ENCODE assay signal across 4 worm cellular contexts in the genomic region with DNA sequence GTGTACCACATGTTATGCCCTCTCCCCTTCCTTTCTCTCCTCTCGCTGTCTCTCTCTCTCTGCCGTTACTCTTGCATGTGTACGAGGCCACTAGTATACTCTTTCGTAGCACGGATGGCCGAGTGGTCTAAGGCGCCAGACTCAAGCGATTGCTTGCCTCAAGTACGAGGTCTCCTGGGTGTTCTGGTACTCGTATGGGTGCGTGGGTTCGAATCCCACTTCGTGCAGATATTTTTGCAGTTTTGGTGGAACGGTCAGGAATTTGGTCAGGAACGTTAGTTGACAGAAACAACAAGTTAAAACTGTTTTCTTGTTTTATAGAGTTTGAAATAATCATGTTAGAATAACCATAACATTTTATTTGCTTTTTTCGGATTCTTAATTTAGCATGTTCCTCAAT.
A peak's percentile ranks its signal among the peaks of the same experiment; 100 is the strongest.
TF ChIP-seq lines count a peak whose summit lies in the region.

No protein-coding gene starts in this region.

TF ChIP-seq in whole organism, L2 larva, 48 proteins besides CTCF, POLR2A, EP300 and RAD21 (continues in another document):
- TF ChIP-seq sem-4 (tag; optimal IDR thresholded peaks at IDR 0.05; lab: Kevin White, UChicago) (peak; percentile 52), elt-3 (tag; optimal IDR thresholded peaks at IDR 0.05; lab: Kevin White, UChicago) (no peak), skn-1 (tag; optimal IDR thresholded peaks at IDR 0.05; lab: Kevin White, UChicago) (no peak), Y55F3AM.14 (GFP tag; optimal IDR thresholded peaks at IDR 0.05; lab: Kevin White, UChicago) (peak; percentile 80), unc-55 (GFP tag; optimal IDR thresholded peaks at IDR 0.05; lab: Kevin White, UChicago) (peak; percentile 69), blmp-1 (tag; optimal IDR thresholded peaks at IDR 0.05; lab: Kevin White, UChicago; ENCODE audit: insufficient read depth) (peak; percentile 12), F13H6.1 (tag; optimal IDR thresholded peaks at IDR 0.05; lab: Kevin White, UChicago) (peak; percentile 86), ama-1 (optimal IDR thresholded peaks at IDR 0.05; lab: Kevin White, UChicago) (peak; percentile 34), sma-9 (GFP tag; optimal IDR thresholded peaks at IDR 0.05; lab: Kevin White, UChicago) (peak; percentile 94), sma-9 (tag; optimal IDR thresholded peaks at IDR 0.05; lab: Kevin White, UChicago) (no peak), unc-39 (tag; optimal IDR thresholded peaks at IDR 0.05; lab: Kevin White, UChicago) (peak; percentile 18), nhr-23 (tag; optimal IDR thresholded peaks at IDR 0.05; lab: Kevin White, UChicago) (no peak), nhr-77 (tag; optimal IDR thresholded peaks at IDR 0.05; lab: Kevin White, UChicago) (peak; percentile 20), egl-27 (tag; optimal IDR thresholded peaks at IDR 0.05; lab: Kevin White, UChicago) (peak; percentile 84), mdl-1 (tag; optimal IDR thresholded peaks at IDR 0.05; lab: Kevin White, UChicago) (peak in 1 of 2 experiments; percentile 2), sma-3 (GFP tag; optimal IDR thresholded peaks at IDR 0.05; lab: Kevin White, UChicago) (peak; percentile 86), ztf-1 (GFP tag; conservative IDR thresholded peaks at IDR 0.05; lab: Robert Waterston, UW) (no peak), aly-2 (tag; optimal IDR thresholded peaks at IDR 0.05; lab: Kevin White, UChicago) (no peak), ceh-82 (tag; optimal IDR thresholded peaks at IDR 0.05; lab: Kevin White, UChicago) (peak; percentile 18), lsy-2 (tag; optimal IDR thresholded peaks at IDR 0.05; lab: Kevin White, UChicago) (peak; percentile 60 to 65), ztf-4 (tag; optimal IDR thresholded peaks at IDR 0.05; lab: Kevin White, UChicago) (peak; percentile 21), crh-2 (tag; optimal IDR thresholded peaks at IDR 0.05; lab: Kevin White, UChicago) (peak; percentile 85)

TF ChIP-seq in whole organism, L4 larva, 104 proteins besides CTCF, POLR2A, EP300 and RAD21 (continues in another document):
- TF ChIP-seq cey-2 (tag; optimal IDR thresholded peaks at IDR 0.05; lab: Kevin White, UChicago; ENCODE audit: borderline replicate concordance, insufficient read depth) (no peak), mdl-1 (tag; optimal IDR thresholded peaks at IDR 0.05; lab: Kevin White, UChicago) (peak; percentile 10 to 80), nhr-28 (tag; optimal IDR thresholded peaks at IDR 0.05; lab: Kevin White, UChicago) (peak; percentile 65), saeg-2 (GFP tag; IDR thresholded peaks at IDR 0.05; lab: Robert Waterston, UW) (peak; percentile 90), attf-4 (tag; optimal IDR thresholded peaks at IDR 0.05; lab: Kevin White, UChicago) (peak; percentile 23), ztf-11 (tag; optimal IDR thresholded peaks at IDR 0.05; lab: Kevin White, UChicago) (no peak), mxl-2 (GFP tag; conservative IDR thresholded peaks at IDR 0.05; lab: Robert Waterston, UW) (peak; percentile 88), pha-4 (GFP tag; IDR thresholded peaks at IDR 0.05; lab: Robert Waterston, UW) (peak; percentile 96), pha-4 (tag; optimal IDR thresholded peaks at IDR 0.05; lab: Kevin White, UChicago) (peak; percentile 5), arid-1 (GFP tag; conservative IDR thresholded peaks at IDR 0.05; lab: Robert Waterston, UW) (peak; percentile 95), lin-39 (tag; optimal IDR thresholded peaks at IDR 0.05; lab: Kevin White, UChicago) (no peak), nhr-41 (GFP tag; IDR thresholded peaks at IDR 0.05; lab: Robert Waterston, UW) (peak; percentile 98), fos-1 (tag; optimal IDR thresholded peaks at IDR 0.05; lab: Kevin White, UChicago) (no peak), lin-15B (tag; optimal IDR thresholded peaks at IDR 0.05; lab: Kevin White, UChicago) (no peak), ZK546.5 (tag; optimal IDR thresholded peaks at IDR 0.05; lab: Kevin White, UChicago) (peak in 1 of 2 experiments; percentile 35), dpl-1 (GFP tag; optimal IDR thresholded peaks at IDR 0.05; lab: Kevin White, UChicago) (peak; percentile 38), Y5F2A.4 (GFP tag; optimal IDR thresholded peaks at IDR 0.05; lab: Kevin White, UChicago) (peak; percentile 90), zag-1 (tag; optimal IDR thresholded peaks at IDR 0.05; lab: Kevin White, UChicago) (no peak), lsy-2 (tag; optimal IDR thresholded peaks at IDR 0.05; lab: Kevin White, UChicago) (peak in 1 of 2 experiments; percentile 78), spr-3 (GFP tag; optimal IDR thresholded peaks at IDR 0.05; lab: Kevin White, UChicago) (peak; percentile 92), spr-1 (tag; optimal IDR thresholded peaks at IDR 0.05; lab: Kevin White, UChicago) (peak; percentile 90), aha-1 (tag; lab: Kevin White, UChicago) (peak; percentile 97)

TF ChIP-seq in whole organism, late embryonic, 69 proteins besides CTCF, POLR2A, EP300 and RAD21 (continues in another document):
- peak; percentile 99 for TF ChIP-seq elt-2 (tag; optimal IDR thresholded peaks at IDR 0.05; lab: Kevin White, UChicago)
- TF ChIP-seq npax-4 (tag; optimal IDR thresholded peaks at IDR 0.05; lab: Kevin White, UChicago), result peak; percentile 97
- TF ChIP-seq ceh-22 (tag; optimal IDR thresholded peaks at IDR 0.05; lab: Kevin White, UChicago), result peak; percentile 82
- peak; percentile 92 for TF ChIP-seq elt-4 (tag; optimal IDR thresholded peaks at IDR 0.05; lab: Kevin White, UChicago)
- peak; percentile 95 for TF ChIP-seq ceh-48 (tag; optimal IDR thresholded peaks at IDR 0.05; lab: Kevin White, UChicago)
- TF ChIP-seq K09A11.1 (tag; optimal IDR thresholded peaks at IDR 0.05; lab: Kevin White, UChicago; ENCODE audit: insufficient read depth), result peak; percentile 93
- peak; percentile 94 for TF ChIP-seq mec-3 (tag; optimal IDR thresholded peaks at IDR 0.05; lab: Kevin White, UChicago; ENCODE audit: borderline replicate concordance)
- TF ChIP-seq odd-2 (tag; optimal IDR thresholded peaks at IDR 0.05; lab: Kevin White, UChicago), result peak; percentile 85
- TF ChIP-seq ref-2 (tag; optimal IDR thresholded peaks at IDR 0.05; lab: Kevin White, UChicago), result peak; percentile 98
- peak; percentile 98 for TF ChIP-seq dmd-4 (tag; optimal IDR thresholded peaks at IDR 0.05; lab: Kevin White, UChicago; ENCODE audit: borderline replicate concordance)
- peak; percentile 98 for TF ChIP-seq ceh-45 (GFP tag; IDR thresholded peaks at IDR 0.05; lab: Robert Waterston, UW)
- no peak for TF ChIP-seq ama-1 (optimal IDR thresholded peaks at IDR 0.05; lab: Kevin White, UChicago)
- peak; percentile 96 for TF ChIP-seq ceh-31 (tag; optimal IDR thresholded peaks at IDR 0.05; lab: Kevin White, UChicago)
- TF ChIP-seq ets-4 (tag; optimal IDR thresholded peaks at IDR 0.05; lab: Kevin White, UChicago), result peak; percentile 93
- TF ChIP-seq ceh-2 (tag; optimal IDR thresholded peaks at IDR 0.05; lab: Kevin White, UChicago), result peak; percentile 98
- TF ChIP-seq madf-2 (tag; optimal IDR thresholded peaks at IDR 0.05; lab: Kevin White, UChicago), result peak; percentile 98
- TF ChIP-seq ceh-14 (tag; optimal IDR thresholded peaks at IDR 0.05; lab: Kevin White, UChicago), result peak; percentile 98
- TF ChIP-seq fkh-6 (tag; optimal IDR thresholded peaks at IDR 0.05; lab: Kevin White, UChicago), result peak; percentile 97
- peak; percentile 97 for TF ChIP-seq pag-3 (tag; optimal IDR thresholded peaks at IDR 0.05; lab: Kevin White, UChicago; ENCODE audit: borderline replicate concordance)
- peak; percentile 98 for TF ChIP-seq ceh-19 (GFP tag; optimal IDR thresholded peaks at IDR 0.05; lab: Kevin White, UChicago)
- TF ChIP-seq nhr-232 (tag; optimal IDR thresholded peaks at IDR 0.05; lab: Kevin White, UChicago), result peak; percentile 98
- peak; percentile 98 for TF ChIP-seq ztf-16 (tag; optimal IDR thresholded peaks at IDR 0.05; lab: Kevin White, UChicago)
- peak; percentile 95 for TF ChIP-seq lin-11 (tag; optimal IDR thresholded peaks at IDR 0.05; lab: Kevin White, UChicago)

TF ChIP-seq in whole organism, mixed stage, embryonic, 35 proteins besides CTCF, POLR2A, EP300 and RAD21 (continues in another document):
- peak; percentile 99 for TF ChIP-seq sptf-1 (tag; optimal IDR thresholded peaks at IDR 0.05; lab: Kevin White, UChicago)
- peak; percentile 97 for TF ChIP-seq sem-2 (GFP tag; optimal IDR thresholded peaks at IDR 0.05; lab: Kevin White, UChicago)
- TF ChIP-seq snpc-4 (tag; optimal IDR thresholded peaks at IDR 0.05; lab: Kevin White, UChicago), result no peak
- peak; percentile 88 for TF ChIP-seq nhr-28 (tag; optimal IDR thresholded peaks at IDR 0.05; lab: Kevin White, UChicago)
- peak; percentile 96 for TF ChIP-seq flh-1 (GFP tag; optimal IDR thresholded peaks at IDR 0.05; lab: Kevin White, UChicago)
- peak; percentile 49 for TF ChIP-seq nhr-237 (tag; optimal IDR thresholded peaks at IDR 0.05; lab: Kevin White, UChicago)
- TF ChIP-seq ceh-39 (tag; optimal IDR thresholded peaks at IDR 0.05; lab: Kevin White, UChicago), result peak; percentile 55
- TF ChIP-seq unc-39 (tag; optimal IDR thresholded peaks at IDR 0.05; lab: Kevin White, UChicago), result peak; percentile 97
- peak; percentile 100 for TF ChIP-seq mls-2 (tag; optimal IDR thresholded peaks at IDR 0.05; lab: Kevin White, UChicago)
- TF ChIP-seq M03D4.4 (tag; optimal IDR thresholded peaks at IDR 0.05; lab: Kevin White, UChicago), result peak; percentile 98
- TF ChIP-seq lsy-2 (tag; optimal IDR thresholded peaks at IDR 0.05; lab: Kevin White, UChicago), result peak; percentile 34
- TF ChIP-seq elt-1 (tag; optimal IDR thresholded peaks at IDR 0.05; lab: Kevin White, UChicago; ENCODE audit: borderline replicate concordance, insufficient read depth), result peak; percentile 37
- TF ChIP-seq nhr-2 (tag; optimal IDR thresholded peaks at IDR 0.05; lab: Kevin White, UChicago), result peak; percentile 44
- TF ChIP-seq unc-120 (tag; optimal IDR thresholded peaks at IDR 0.05; lab: Kevin White, UChicago; ENCODE audit: poor library complexity, severe bottlenecking), result peak; percentile 99
- TF ChIP-seq blmp-1 (tag; optimal IDR thresholded peaks at IDR 0.05; lab: Kevin White, UChicago), result peak; percentile 45
- peak; percentile 100 for TF ChIP-seq drap-1 (GFP tag; optimal IDR thresholded peaks at IDR 0.05; lab: Kevin White, UChicago)
- no peak for TF ChIP-seq mab-5 (tag; optimal IDR thresholded peaks at IDR 0.05; lab: Kevin White, UChicago)
- peak; percentile 12 for TF ChIP-seq zip-8 (tag; optimal IDR thresholded peaks at IDR 0.05; lab: Kevin White, UChicago)
- peak; percentile 81 for TF ChIP-seq ztf-11 (tag; optimal IDR thresholded peaks at IDR 0.05; lab: Kevin White, UChicago)
- peak; percentile 76 for TF ChIP-seq lin-13 (tag; optimal IDR thresholded peaks at IDR 0.05; lab: Kevin White, UChicago)
- peak; percentile 97 for TF ChIP-seq ham-2 (GFP tag; optimal IDR thresholded peaks at IDR 0.05; lab: Kevin White, UChicago)
- TF ChIP-seq ces-1 (GFP tag; optimal IDR thresholded peaks at IDR 0.05; lab: Kevin White, UChicago), result peak; percentile 62
- TF ChIP-seq elt-3 (tag; optimal IDR thresholded peaks at IDR 0.05; lab: Kevin White, UChicago), result peak; percentile 75
- peak; percentile 76 for TF ChIP-seq unc-62 (GFP tag; optimal IDR thresholded peaks at IDR 0.05; lab: Kevin White, UChicago)
- TF ChIP-seq cnd-1 (tag; optimal IDR thresholded peaks at IDR 0.05; lab: Kevin White, UChicago), result peak; percentile 99
- peak; percentile 98 for TF ChIP-seq tbx-8 (GFP tag; optimal IDR thresholded peaks at IDR 0.05; lab: Kevin White, UChicago)
- peak; percentile 78 for TF ChIP-seq hlh-1 (tag; optimal IDR thresholded peaks at IDR 0.05; lab: Kevin White, UChicago)
